Worm (Caenorhabditis elegans): ENCODE data around the gene lsm-7.

The lsm-7 gene

ce11 chrIV:10933777-10934546 is 660 bp downstream of the lsm-7 start (continued):
- no peak for TF ChIP-seq ztf-22 (GFP tag; optimal IDR thresholded peaks at IDR 0.05)
- TF ChIP-seq attf-5 (GFP tag; optimal IDR thresholded peaks at IDR 0.05): peak; percentile 32
- TF ChIP-seq mcd-1 (GFP tag; IDR thresholded peaks at IDR 0.05): peak; percentile 67
- TF ChIP-seq fkh-3 (tag; optimal IDR thresholded peaks at IDR 0.05): peak; percentile 35
- TF ChIP-seq T26A5.8 (tag; optimal IDR thresholded peaks at IDR 0.05): no peak
- no peak for TF ChIP-seq lin-26 (GFP tag; IDR thresholded peaks at IDR 0.05)
- TF ChIP-seq lsy-27 (tag; optimal IDR thresholded peaks at IDR 0.05; ENCODE audit: borderline replicate concordance, insufficient read depth): no peak
- TF ChIP-seq lin-40 (tag; optimal IDR thresholded peaks at IDR 0.05): peak; percentile 6
- TF ChIP-seq nfya-2 (GFP tag; IDR thresholded peaks at IDR 0.05): no peak
- peak; percentile 14 for TF ChIP-seq ets-4 (GFP tag; optimal IDR thresholded peaks at IDR 0.05)
- no peak for TF ChIP-seq unc-62 (GFP tag; optimal IDR thresholded peaks at IDR 0.05)
- TF ChIP-seq rpc-1 (optimal IDR thresholded peaks at IDR 0.05): no peak
- TF ChIP-seq rpc-1 (tag; optimal IDR thresholded peaks at IDR 0.05): no peak
- TF ChIP-seq attf-3 (GFP tag; conservative IDR thresholded peaks at IDR 0.05): no peak
- TF ChIP-seq snpc-1.3 (tag; optimal IDR thresholded peaks at IDR 0.05; ENCODE audit: insufficient read depth): no peak
- no peak for TF ChIP-seq F33H1.4 (GFP tag; IDR thresholded peaks at IDR 0.05)
- 0 out of 2 replicates have a peak, but pooled peaks have one; percentile 57 for TF ChIP-seq lag-1 (GFP tag; IDR thresholded peaks at IDR 0.05)
- no peak for TF ChIP-seq sdz-38 (tag; optimal IDR thresholded peaks at IDR 0.05)
- TF ChIP-seq mxl-1 (tag; optimal IDR thresholded peaks at IDR 0.05): no peak
- TF ChIP-seq die-1 (tag; optimal IDR thresholded peaks at IDR 0.05): peak; percentile 42
- no peak for TF ChIP-seq ceh-91 (GFP tag; IDR thresholded peaks at IDR 0.05)
- no peak for TF ChIP-seq hlh-26 (GFP tag; conservative IDR thresholded peaks at IDR 0.05)
- TF ChIP-seq K11D2.4 (GFP tag; IDR thresholded peaks at IDR 0.05): peak; percentile 63; the same call in 1 of the 2 replicates
- TF ChIP-seq pbrm-1 (GFP tag; IDR thresholded peaks at IDR 0.05): peak; percentile 58; the same call in 1 of the 2 replicates
- TF ChIP-seq B0336.3 (GFP tag; IDR thresholded peaks at IDR 0.05): peak; percentile 84
- TF ChIP-seq ztf-3 (GFP tag; optimal IDR thresholded peaks at IDR 0.05): no peak
- TF ChIP-seq egrh-3 (GFP tag; IDR thresholded peaks at IDR 0.05): no peak
- TF ChIP-seq pha-4 (tag; optimal IDR thresholded peaks at IDR 0.05): no peak
- no peak for TF ChIP-seq gei-17 (GFP tag; optimal IDR thresholded peaks at IDR 0.05)
- no peak for TF ChIP-seq ztf-28 (GFP tag; IDR thresholded peaks at IDR 0.05)
- no peak for TF ChIP-seq F49E8.2 (tag; optimal IDR thresholded peaks at IDR 0.05; ENCODE audit: insufficient read depth)
- TF ChIP-seq tbx-9 (tag; optimal IDR thresholded peaks at IDR 0.05; ENCODE audit: borderline replicate concordance): no peak
- TF ChIP-seq madf-10 (tag; optimal IDR thresholded peaks at IDR 0.05): peak; percentile 6
- no peak for TF ChIP-seq lin-54 (GFP tag; optimal IDR thresholded peaks at IDR 0.05)
- no peak for TF ChIP-seq sea-2 (GFP tag; IDR thresholded peaks at IDR 0.05)
- TF ChIP-seq hmg-20 (GFP tag; IDR thresholded peaks at IDR 0.05): peak; percentile 52; the same call in 1 of the 2 replicates
- no peak for TF ChIP-seq ccch-3 (GFP tag; optimal IDR thresholded peaks at IDR 0.05)
- no peak for TF ChIP-seq zfh-2 (GFP tag; conservative IDR thresholded peaks at IDR 0.05)
- TF ChIP-seq F37B4.10 (GFP tag; IDR thresholded peaks at IDR 0.05): no peak
- peak; percentile 46; the same call in 1 of the 2 replicates for TF ChIP-seq ekl-4 (GFP tag; IDR thresholded peaks at IDR 0.05)
- no peak for TF ChIP-seq ceh-58 (GFP tag; IDR thresholded peaks at IDR 0.05)
- TF ChIP-seq him-1 (tag; optimal IDR thresholded peaks at IDR 0.05): no peak
- no peak for TF ChIP-seq somi-1 (GFP tag; optimal IDR thresholded peaks at IDR 0.05)
- no peak for TF ChIP-seq ztf-6 (GFP tag; IDR thresholded peaks at IDR 0.05)
- no peak for TF ChIP-seq nhr-90 (tag; optimal IDR thresholded peaks at IDR 0.05)
- TF ChIP-seq madf-3 (GFP tag; IDR thresholded peaks at IDR 0.05): no peak
- peak; percentile 90 for TF ChIP-seq athp-1 (tag; optimal IDR thresholded peaks at IDR 0.05)
- TF ChIP-seq xnd-1 (tag; optimal IDR thresholded peaks at IDR 0.05): no peak

Data from whole organism, young adult.